Worm (Caenorhabditis elegans) whole organism, L2 larva: ENCODE results near the gene F47D12.7.

Experiments
- C34F6.9 ChIP-seq: fragments of 150-350 bp; optimal IDR thresholded peaks from 2 replicates; lab custom pipeline; 2014; ENCODE audit warnings: missing biosample characterization, missing genetic modification characterization
- F13H6.1 ChIP-seq: sonication (generic microtip); optimal IDR thresholded peaks from 2 replicates; lab custom pipeline; 2016; ENCODE audit warnings: missing genetic modification characterization, missing compliant biosample characterization
- R02D3.7 ChIP-seq: fragments of 150-350 bp; optimal IDR thresholded peaks from 2 replicates; lab custom pipeline; 2014; ENCODE audit warnings: missing biosample characterization, missing genetic modification characterization
- Y55F3AM.14 ChIP-seq: fragments of 200-800 bp; sonication (Bioruptor generic); optimal IDR thresholded peaks from 2 replicates; lab custom pipeline; 2018; ENCODE audit warnings: mild to moderate bottlenecking, missing genetic modification characterization, missing compliant biosample characterization
- ZK546.5 ChIP-seq: sonication (generic microtip); optimal IDR thresholded peaks from 2 replicates; lab custom pipeline; 2017; ENCODE audit warnings: missing biosample characterization, missing genetic modification characterization
- aly-2 ChIP-seq: fragments of 150-350 bp; optimal IDR thresholded peaks from 2 replicates; lab custom pipeline; 2014; ENCODE audit warnings: missing biosample characterization, missing genetic modification characterization
- ama-1 ChIP-seq: fragments of 150-350 bp; optimal IDR thresholded peaks from 2 replicates; lab custom pipeline; 2018; ENCODE audit warnings: inconsistent platforms
- blmp-1 ChIP-seq: sonication (generic microtip); optimal IDR thresholded peaks from 2 replicates; lab custom pipeline; 2017; ENCODE audit warnings: missing genetic modification characterization, mild to moderate bottlenecking, missing compliant biosample characterization, antibody characterized with exemption, moderate library complexity; ENCODE audit not compliant: insufficient read depth
- ceh-82 ChIP-seq: fragments of 150-350 bp; optimal IDR thresholded peaks from 2 replicates; lab custom pipeline; 2014; ENCODE audit warnings: missing biosample characterization, missing genetic modification characterization
- crh-2 ChIP-seq: sonication (generic microtip); optimal IDR thresholded peaks from 2 replicates; lab custom pipeline; 2017; ENCODE audit warnings: missing biosample characterization, missing genetic modification characterization
- dmd-4 ChIP-seq: sonication (generic microtip); optimal IDR thresholded peaks from 2 replicates; lab custom pipeline; 2017; ENCODE audit warnings: missing biosample characterization, missing genetic modification characterization
- egl-27 ChIP-seq: sonication (generic microtip); optimal IDR thresholded peaks from 3 replicates; lab custom pipeline; 2017; ENCODE audit warnings: missing biosample characterization, missing genetic modification reagents, missing genetic modification characterization
- elt-1 ChIP-seq: fragments of 150-350 bp; optimal IDR thresholded peaks from 2 replicates; lab custom pipeline; 2014; ENCODE audit warnings: missing biosample characterization, missing genetic modification characterization
- elt-3 ChIP-seq: sonication (generic microtip); optimal IDR thresholded peaks from 2 replicates; lab custom pipeline; 2017; ENCODE audit warnings: missing biosample characterization, missing genetic modification characterization
- fos-1 ChIP-seq: fragments of 150-350 bp; optimal IDR thresholded peaks from 2 replicates; lab custom pipeline; 2014; ENCODE audit warnings: missing biosample characterization, missing genetic modification characterization
- gmeb-1 ChIP-seq: fragments of 150-350 bp; optimal IDR thresholded peaks from 2 replicates; lab custom pipeline; 2014; ENCODE audit warnings: missing biosample characterization, missing genetic modification characterization
- lin-11 ChIP-seq: fragments of 150-350 bp; sonication (generic microtip); optimal IDR thresholded peaks from 2 replicates; lab custom pipeline; 2014; ENCODE audit warnings: missing biosample characterization, missing genetic modification characterization, inconsistent platforms, mixed read lengths
- lin-13 ChIP-seq: fragments of 150-350 bp; optimal IDR thresholded peaks from 2 replicates; lab custom pipeline; 2014; ENCODE audit warnings: missing biosample characterization, missing genetic modification reagents, missing genetic modification characterization
- lin-39 ChIP-seq: fragments of 150-350 bp; optimal IDR thresholded peaks from 2 replicates; lab custom pipeline; 2014; ENCODE audit warnings: missing biosample characterization, missing genetic modification reagents, missing genetic modification characterization
- lsy-2 ChIP-seq, 2 experiments: fragments of 150-350 bp in 1 of 2; sonication (generic microtip) in 1 of 2; optimal IDR thresholded peaks; 2 replicates each; lab custom pipeline; 2014 to 2017; ENCODE audit warnings: missing biosample characterization in 2 of 2, missing genetic modification characterization in 2 of 2
- mab-5 ChIP-seq: fragments of 150-350 bp; optimal IDR thresholded peaks from 2 replicates; lab custom pipeline; 2014; ENCODE audit warnings: missing biosample characterization, missing genetic modification characterization
- mbf-1 ChIP-seq: sonication (generic microtip); optimal IDR thresholded peaks from 2 replicates; lab custom pipeline; 2017; ENCODE audit warnings: missing biosample characterization, missing genetic modification characterization
- mdl-1 ChIP-seq, 2 experiments: fragments of 150-350 bp in 1 of 2; sonication (generic microtip) in 1 of 2; optimal IDR thresholded peaks; 2 replicates each; lab custom pipeline; 2017; ENCODE audit warnings: missing biosample characterization in 2 of 2, missing genetic modification characterization in 2 of 2
- nhr-11 ChIP-seq: fragments of 150-350 bp; optimal IDR thresholded peaks from 2 replicates; lab custom pipeline; 2014; ENCODE audit warnings: missing biosample characterization, missing genetic modification characterization
- nhr-12 ChIP-seq: fragments of 150-350 bp; optimal IDR thresholded peaks from 2 replicates; lab custom pipeline; 2014; ENCODE audit warnings: missing biosample characterization, missing genetic modification characterization
- nhr-129 ChIP-seq: fragments of 150-350 bp; optimal IDR thresholded peaks from 2 replicates; lab custom pipeline; 2014; ENCODE audit warnings: missing biosample characterization, missing genetic modification characterization
- nhr-21 ChIP-seq: fragments of 150-350 bp; optimal IDR thresholded peaks from 2 replicates; lab custom pipeline; 2014; ENCODE audit warnings: missing biosample characterization, missing genetic modification characterization
- nhr-25 ChIP-seq: fragments of 150-350 bp; sonication (generic microtip); optimal IDR thresholded peaks from 3 replicates; lab custom pipeline; 2014; ENCODE audit warnings: missing biosample characterization, missing genetic modification characterization
- nhr-77 ChIP-seq: fragments of 150-350 bp; optimal IDR thresholded peaks from 2 replicates; lab custom pipeline; 2014; ENCODE audit warnings: missing biosample characterization, missing genetic modification characterization
- peb-1 ChIP-seq: fragments of 150-350 bp; optimal IDR thresholded peaks from 2 replicates; lab custom pipeline; 2014; ENCODE audit warnings: missing biosample characterization, missing genetic modification characterization
- sem-4 ChIP-seq: fragments of 150-350 bp; optimal IDR thresholded peaks from 2 replicates; lab custom pipeline; 2014; ENCODE audit warnings: missing biosample characterization, missing genetic modification reagents, missing genetic modification characterization
- skn-1 ChIP-seq: sonication (generic microtip); optimal IDR thresholded peaks from 2 replicates; lab custom pipeline; 2017; ENCODE audit warnings: missing biosample characterization, missing genetic modification characterization
- sma-3 ChIP-seq: sonication (generic microtip); optimal IDR thresholded peaks from 2 replicates; lab custom pipeline; 2016; ENCODE audit warnings: missing genetic modification reagents, missing genetic modification characterization, missing compliant biosample characterization
- sma-9 ChIP-seq, 2 experiments: fragments of 150-350 bp in 1 of 2; sonication (generic microtip) in 1 of 2; optimal IDR thresholded peaks; 2 replicates each; lab custom pipeline; 2014 to 2016; ENCODE audit warnings: missing genetic modification characterization in 2 of 2, mild to moderate bottlenecking in 1 of 2, missing biosample characterization in 1 of 2, missing compliant biosample characterization in 1 of 2, missing genetic modification reagents in 1 of 2, moderate library complexity in 1 of 2
- snpc-4 ChIP-seq: fragments of 150-350 bp; optimal IDR thresholded peaks from 2 replicates; lab custom pipeline; 2014; ENCODE audit warnings: missing biosample characterization, missing genetic modification characterization
- unc-39 ChIP-seq: fragments of 150-350 bp; optimal IDR thresholded peaks from 2 replicates; lab custom pipeline; 2014; ENCODE audit warnings: missing biosample characterization, missing genetic modification characterization
- unc-55 ChIP-seq: fragments of 150-350 bp; sonication (generic microtip); optimal IDR thresholded peaks from 3 replicates; lab custom pipeline; 2014; ENCODE audit warnings: missing biosample characterization, missing genetic modification reagents, missing genetic modification characterization
- zag-1 ChIP-seq: fragments of 150-350 bp; optimal IDR thresholded peaks from 2 replicates; lab custom pipeline; 2014; ENCODE audit warnings: missing biosample characterization, missing genetic modification characterization
- ztf-1 ChIP-seq: fragments of 200-800 bp; sonication (Bioruptor generic); conservative IDR thresholded peaks from 2 replicates; pipeline ENCODE4 v1.3.6; 2022; ENCODE audit warnings: missing genetic modification characterization, missing compliant biosample characterization
- ztf-11 ChIP-seq: sonication (generic microtip); optimal IDR thresholded peaks from 2 replicates; lab custom pipeline; 2017; ENCODE audit warnings: missing biosample characterization, missing genetic modification characterization

F47D12.7 gene

ce11 chrIII:6343229-6343628 is 47.4 kb upstream of the F47D12.7 start, which contains the start of gene C56G2.9:
Gene C56G2.9, minus strand, starts transcription at chrIII:6343329.
- TF ChIP-seq ama-1 (no peak), egl-27 (tag; lab: Kevin White, UChicago) (no peak), sem-4 (no peak), peb-1 (no peak), nhr-77 (no peak), zag-1 (no peak), mbf-1 (tag; lab: Kevin White, UChicago) (no peak), snpc-4 (tag; lab: Kevin White, UChicago) (no peak), ZK546.5 (tag; lab: Kevin White, UChicago) (no peak), elt-3 (no peak), R02D3.7 (tag; lab: Kevin White, UChicago) (no peak)

- TF ChIP-seq ceh-82 (tag; lab: Kevin White, UChicago) (no peak), Y55F3AM.14 (GFP tag; lab: Kevin White, UChicago) (no peak), sem-4 (no peak), fos-1 (tag; lab: Kevin White, UChicago) (peak; percentile 36), mdl-1 (tag; optimal IDR thresholded peaks at IDR 0.05; lab: Kevin White, UChicago) (peak in 1 of 2 experiments; percentile 8), lin-11 (no peak), C34F6.9 (tag; lab: Kevin White, UChicago) (peak; percentile 81), nhr-21 (tag; lab: Kevin White, UChicago) (no peak), crh-2 (tag; lab: Kevin White, UChicago) (peak; percentile 58), mab-5 (tag; lab: Kevin White, UChicago) (no peak), nhr-25 (tag; lab: Kevin White, UChicago) (peak; percentile 38), nhr-129 (tag; lab: Kevin White, UChicago) (peak; percentile 79), lin-39 (tag; lab: Kevin White, UChicago) (no peak), lsy-2 (tag; optimal IDR thresholded peaks at IDR 0.05; lab: Kevin White, UChicago) (peak; percentile 86 to 98), skn-1 (tag; lab: Kevin White, UChicago) (peak; percentile 76), lin-13 (GFP tag; lab: Kevin White, UChicago) (peak; percentile 55), dmd-4 (tag; lab: Kevin White, UChicago) (no peak), unc-55 (peak; percentile 83), ztf-11 (tag; lab: Kevin White, UChicago) (no peak), gmeb-1 (tag; lab: Kevin White, UChicago) (peak; percentile 48)
These were observed 46.1 kb upstream of the F47D12.7 start, which contains the start of gene rpn-13 for ce11 chrIII:6341878-6342453. Gene rpn-13, minus strand, starts transcription at chrIII:6341928.

ce11 chrIII:6339919-6340434 is 44.2 kb upstream of the F47D12.7 start, which contains the start of gene let-767:
Gene let-767, minus strand, starts transcription at chrIII:6339969.
- TF ChIP-seq nhr-77 (no peak), mbf-1 (tag; lab: Kevin White, UChicago) (no peak), aly-2 (tag; lab: Kevin White, UChicago) (no peak), elt-3 (no peak), elt-1 (no peak), ceh-82 (tag; lab: Kevin White, UChicago) (no peak), F13H6.1 (tag; lab: Kevin White, UChicago) (no peak), egl-27 (tag; lab: Kevin White, UChicago) (no peak), Y55F3AM.14 (GFP tag; lab: Kevin White, UChicago) (no peak), ZK546.5 (tag; lab: Kevin White, UChicago) (no peak), mab-5 (tag; lab: Kevin White, UChicago) (no peak), fos-1 (tag; lab: Kevin White, UChicago) (peak; percentile 35), ztf-1 (GFP tag; lab: Robert Waterston, UW) (no peak), crh-2 (tag; lab: Kevin White, UChicago) (peak; percentile 27), nhr-12 (tag; lab: Kevin White, UChicago) (no peak), sma-3 (no peak), nhr-11 (tag; lab: Kevin White, UChicago) (no peak), snpc-4 (tag; lab: Kevin White, UChicago) (no peak), gmeb-1 (tag; lab: Kevin White, UChicago) (peak; percentile 25), unc-39 (tag; lab: Kevin White, UChicago) (no peak), ama-1 (no peak), C34F6.9 (tag; lab: Kevin White, UChicago) (no peak), lsy-2 (tag; optimal IDR thresholded peaks at IDR 0.05; lab: Kevin White, UChicago) (no peak), nhr-21 (tag; lab: Kevin White, UChicago) (no peak), lin-39 (tag; lab: Kevin White, UChicago) (no peak), blmp-1 (tag; lab: Kevin White, UChicago) (no peak), sma-9 (GFP tag; optimal IDR thresholded peaks at IDR 0.05; lab: Kevin White, UChicago) (peak; percentile 6), sma-9 (tag; optimal IDR thresholded peaks at IDR 0.05; lab: Kevin White, UChicago) (no peak)
